Fruit fly (Drosophila melanogaster) whole organism, prepupa: ENCODE results near the gene CG5541.

Experiments
- Blimp-1 ChIP-seq: fragments of 200-800 bp; sonication (Bioruptor generic); optimal IDR thresholded peaks from 3 replicates; lab custom pipeline; 2017; ENCODE audit warnings: missing biosample characterization, missing genetic modification characterization, mild to moderate bottlenecking, moderate library complexity, missing genetic modification reagents
- CG10631 ChIP-seq: fragments of 200-800 bp; sonication (Bioruptor generic); optimal IDR thresholded peaks from 2 replicates; lab custom pipeline; 2016; ENCODE audit warnings: missing biosample characterization, missing genetic modification characterization
- CG10669 ChIP-seq: fragments of 200-800 bp; sonication (Bioruptor generic); optimal IDR thresholded peaks from 3 replicates; lab custom pipeline; 2018; ENCODE audit warnings: missing biosample characterization, mild to moderate bottlenecking, missing genetic modification characterization, moderate library complexity
- CG11294 ChIP-seq: fragments of 200-800 bp; sonication (Bioruptor generic); IDR thresholded peaks from 2 replicates; pipeline ENCODE4 v1.3.6; 2022; ENCODE audit warnings: missing biosample characterization, missing genetic modification characterization
- CG11762 ChIP-seq: fragments of 200-800 bp; sonication (Bioruptor generic); optimal IDR thresholded peaks from 3 replicates; lab custom pipeline; 2016; ENCODE audit warnings: missing biosample characterization, missing genetic modification characterization; ENCODE audit not compliant: insufficient read depth
- CG11902 ChIP-seq: fragments of 200-800 bp; sonication (Bioruptor generic); optimal IDR thresholded peaks from 3 replicates; lab custom pipeline; 2016; ENCODE audit warnings: missing biosample characterization, missing genetic modification characterization
- CG1621 ChIP-seq: fragments of 200-800 bp; sonication (Bioruptor generic); optimal IDR thresholded peaks from 3 replicates; lab custom pipeline; 2018; ENCODE audit warnings: missing biosample characterization, mild to moderate bottlenecking, missing genetic modification characterization
- CG16779 ChIP-seq: fragments of 200-800 bp; sonication (Bioruptor generic); optimal IDR thresholded peaks from 3 replicates; lab custom pipeline; 2017; ENCODE audit warnings: missing biosample characterization, mild to moderate bottlenecking, missing genetic modification characterization
- CG3032 ChIP-seq: fragments of 200-800 bp; optimal IDR thresholded peaks from 2 replicates; lab custom pipeline; 2019; ENCODE audit warnings: missing biosample characterization, mild to moderate bottlenecking, missing genetic modification characterization, moderate library complexity
- CG31627 ChIP-seq: fragments of 200-800 bp; sonication (Bioruptor generic); optimal IDR thresholded peaks from 3 replicates; lab custom pipeline; 2016; ENCODE audit warnings: missing biosample characterization, missing genetic modification characterization
- CG32006 ChIP-seq: fragments of 200-800 bp; sonication (Bioruptor generic); optimal IDR thresholded peaks from 3 replicates; lab custom pipeline; 2017; ENCODE audit warnings: missing biosample characterization, mild to moderate bottlenecking, missing genetic modification characterization
- CG34406 ChIP-seq: fragments of 200-800 bp; sonication (Bioruptor generic); optimal IDR thresholded peaks from 3 replicates; lab custom pipeline; 2016; ENCODE audit warnings: missing biosample characterization, missing genetic modification characterization
- CG3919 ChIP-seq: fragments of 200-800 bp; sonication (Bioruptor generic); optimal IDR thresholded peaks from 3 replicates; lab custom pipeline; 2016; ENCODE audit warnings: missing biosample characterization, missing genetic modification characterization
- CG4318 ChIP-seq: fragments of 200-800 bp; sonication (Bioruptor generic); optimal IDR thresholded peaks from 3 replicates; lab custom pipeline; 2017; ENCODE audit warnings: missing biosample characterization, mild to moderate bottlenecking, missing genetic modification characterization
- CG6163 ChIP-seq: fragments of 200-800 bp; sonication (Bioruptor generic); IDR thresholded peaks from 3 replicates; pipeline ENCODE4 v1.3.6; 2022; ENCODE audit warnings: missing biosample characterization, missing genetic modification characterization
- CG6276 ChIP-seq: fragments of 200-800 bp; sonication (Bioruptor generic); optimal IDR thresholded peaks from 2 replicates; lab custom pipeline; 2017; ENCODE audit warnings: missing biosample characterization, mild to moderate bottlenecking, missing genetic modification characterization
- CG6792 ChIP-seq: fragments of 200-800 bp; sonication (Bioruptor generic); optimal IDR thresholded peaks from 3 replicates; lab custom pipeline; 2016; ENCODE audit warnings: missing biosample characterization, missing genetic modification characterization
- CG8119 ChIP-seq: fragments of 200-800 bp; sonication (Bioruptor generic); IDR thresholded peaks from 3 replicates; pipeline ENCODE4 v1.3.6; 2022; ENCODE audit warnings: missing biosample characterization, missing genetic modification characterization
- CG8319 ChIP-seq: fragments of 200-800 bp; sonication (Bioruptor generic); optimal IDR thresholded peaks from 3 replicates; lab custom pipeline; 2016; ENCODE audit warnings: missing biosample characterization, missing genetic modification characterization
- CG8632 ChIP-seq: fragments of 200-800 bp; sonication (Bioruptor generic); optimal IDR thresholded peaks from 3 replicates; lab custom pipeline; 2016; ENCODE audit warnings: missing biosample characterization, missing genetic modification characterization
- CG9139 ChIP-seq: fragments of 200-800 bp; sonication (Bioruptor generic); optimal IDR thresholded peaks from 3 replicates; lab custom pipeline; 2017; ENCODE audit warnings: missing biosample characterization, mild to moderate bottlenecking, missing genetic modification characterization
- Eip75B ChIP-seq: fragments of 200-800 bp; sonication (Bioruptor generic); optimal IDR thresholded peaks from 3 replicates; lab custom pipeline; 2016; ENCODE audit warnings: missing biosample characterization, missing genetic modification characterization
- Eip78C ChIP-seq: fragments of 200-800 bp; sonication (Bioruptor generic); peaks from one replicate; lab custom pipeline; 2016; ENCODE audit warnings: missing biosample characterization, missing genetic modification characterization
- Eip93F ChIP-seq: fragments of 200-800 bp; sonication (Bioruptor generic); optimal IDR thresholded peaks from 2 replicates; lab custom pipeline; 2016; ENCODE audit warnings: missing biosample characterization, mild to moderate bottlenecking, missing genetic modification characterization
- Ets21C ChIP-seq: fragments of 200-800 bp; sonication (Bioruptor generic); optimal IDR thresholded peaks from 3 replicates; lab custom pipeline; 2016; ENCODE audit warnings: missing biosample characterization, missing genetic modification characterization
- Ets96B ChIP-seq: fragments of 200-800 bp; optimal IDR thresholded peaks from 2 replicates; lab custom pipeline; 2019; ENCODE audit warnings: missing biosample characterization, mild to moderate bottlenecking, missing genetic modification characterization, moderate library complexity
- Hr38 ChIP-seq: sonication (Bioruptor generic); optimal IDR thresholded peaks from 2 replicates; lab custom pipeline; 2016; ENCODE audit warnings: missing biosample characterization, missing genetic modification characterization
- Hr39 ChIP-seq: fragments of 200-800 bp; sonication (Bioruptor generic); optimal IDR thresholded peaks from 2 replicates; lab custom pipeline; 2016; ENCODE audit warnings: missing biosample characterization, missing genetic modification characterization
- Hr4 ChIP-seq: fragments of 200-800 bp; sonication (Bioruptor generic); optimal IDR thresholded peaks from 3 replicates; lab custom pipeline; 2016; ENCODE audit warnings: missing biosample characterization, missing genetic modification characterization
- Lpt ChIP-seq: fragments of 200-800 bp; sonication (Bioruptor generic); optimal IDR thresholded peaks from 3 replicates; lab custom pipeline; 2016; ENCODE audit warnings: missing biosample characterization, missing genetic modification characterization
- OdsH ChIP-seq: fragments of 200-800 bp; sonication (Bioruptor generic); optimal IDR thresholded peaks from 3 replicates; lab custom pipeline; 2016; ENCODE audit warnings: missing biosample characterization, missing genetic modification characterization
- Smox ChIP-seq: fragments of 200-800 bp; sonication (Bioruptor generic); optimal IDR thresholded peaks from 3 replicates; lab custom pipeline; 2016; ENCODE audit warnings: missing biosample characterization, missing genetic modification characterization
- Sox102F ChIP-seq: fragments of 200-800 bp; sonication (Bioruptor generic); optimal IDR thresholded peaks from 2 replicates; lab custom pipeline; 2016; ENCODE audit warnings: missing biosample characterization, mild to moderate bottlenecking, missing genetic modification characterization
- Sox14 ChIP-seq: fragments of 200-800 bp; sonication (Bioruptor generic); optimal IDR thresholded peaks from 3 replicates; lab custom pipeline; 2016; ENCODE audit warnings: missing biosample characterization, missing genetic modification characterization
- Sox15 ChIP-seq: fragments of 200-800 bp; sonication (Bioruptor generic); optimal IDR thresholded peaks from 3 replicates; lab custom pipeline; 2016; ENCODE audit warnings: missing biosample characterization, missing genetic modification characterization
- achi ChIP-seq: fragments of 200-800 bp; sonication (Bioruptor generic); optimal IDR thresholded peaks from 3 replicates; lab custom pipeline; 2016; ENCODE audit warnings: missing biosample characterization, missing genetic modification characterization
- acj6 ChIP-seq: fragments of 200-800 bp; sonication (Bioruptor generic); optimal IDR thresholded peaks from 3 replicates; lab custom pipeline; 2016; ENCODE audit warnings: missing biosample characterization, missing genetic modification characterization
- dsx ChIP-seq: fragments of 200-800 bp; optimal IDR thresholded peaks from 3 replicates; lab custom pipeline; 2019; ENCODE audit warnings: missing biosample characterization, mild to moderate bottlenecking, missing genetic modification characterization, moderate library complexity; ENCODE audit not compliant: poor library complexity, severe bottlenecking
- eg ChIP-seq: fragments of 200-800 bp; sonication (Bioruptor generic); IDR thresholded peaks from 3 replicates; pipeline ENCODE4 v1.3.6; 2022; ENCODE audit warnings: missing biosample characterization, missing genetic modification characterization
- lz ChIP-seq: fragments of 200-800 bp; sonication (Bioruptor generic); optimal IDR thresholded peaks from 3 replicates; lab custom pipeline; 2016; ENCODE audit warnings: missing biosample characterization, missing genetic modification characterization
- net ChIP-seq: fragments of 200-800 bp; sonication (Bioruptor generic); optimal IDR thresholded peaks from 3 replicates; lab custom pipeline; 2016; ENCODE audit warnings: missing biosample characterization, missing genetic modification characterization
- salr ChIP-seq, 2 experiments: fragments of 200-800 bp; sonication (Bioruptor generic); optimal IDR thresholded peaks; 3 replicates each; lab custom pipeline; 2016 to 2018; ENCODE audit warnings: missing biosample characterization in 2 of 2, missing genetic modification characterization in 2 of 2, mild to moderate bottlenecking in 1 of 2
- spab ChIP-seq: fragments of 200-800 bp; sonication (Bioruptor generic); optimal IDR thresholded peaks from 2 replicates; lab custom pipeline; 2017; ENCODE audit warnings: missing biosample characterization, mild to moderate bottlenecking, missing genetic modification characterization, missing genetic modification reagents
- ss ChIP-seq, 2 experiments: fragments of 200-800 bp; sonication (Bioruptor generic); optimal IDR thresholded peaks; 2 replicates in 1 of 2; 3 replicates in 1 of 2; lab custom pipeline; 2017 to 2018; ENCODE audit warnings: mild to moderate bottlenecking in 2 of 2, missing biosample characterization in 2 of 2, missing genetic modification characterization in 2 of 2, moderate library complexity in 1 of 2
- vri ChIP-seq: fragments of 200-800 bp; sonication (Bioruptor generic); optimal IDR thresholded peaks from 3 replicates; lab custom pipeline; 2016; ENCODE audit warnings: missing biosample characterization, mild to moderate bottlenecking, missing genetic modification characterization

CG5541 gene

dm6 chrX:15080780-15081402 lies 37.0 kb downstream of the CG5541 start, which contains the start of gene CG33177 (continued):
- TF ChIP-seq CG6163 (GFP tag; lab: Robert Waterston, UW), result no peak
- TF ChIP-seq net (GFP tag; lab: Kevin White, UChicago), result no peak
- no peak for TF ChIP-seq Hr4

DNA sequence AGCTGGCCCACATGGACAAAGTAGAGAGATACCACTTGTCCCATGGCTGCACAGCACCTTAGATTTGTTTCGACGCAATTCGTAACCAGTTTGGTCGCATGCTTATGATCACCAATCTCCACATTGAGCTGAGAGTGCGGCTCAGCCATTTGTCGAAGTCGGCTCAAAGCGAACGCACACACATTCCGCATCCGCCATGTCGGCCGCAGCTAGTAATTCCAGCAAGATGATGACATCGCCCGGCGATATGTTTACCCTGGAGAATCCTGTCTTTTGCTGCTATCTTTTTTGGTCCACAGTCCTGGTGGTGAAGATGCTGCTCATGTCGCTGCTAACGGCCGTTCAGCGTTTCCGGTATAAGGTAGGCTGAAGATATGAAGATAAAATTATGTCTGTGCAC lies 38.8 kb downstream of the CG5541 start, which contains the start of gene CG33178:
TSS of gene CG33178 (plus strand) at position 147 of the 400 bp plus-strand sequence.
- peak; percentile 16; the same call in 1 of the 3 replicates for TF ChIP-seq eg (GFP tag; lab: Robert Waterston, UW)
- no peak for TF ChIP-seq ss (GFP tag; optimal IDR thresholded peaks at IDR 0.05; lab: Kevin White, UChicago)

dm6 chrX:15084580-15085138 lies 40.7 kb downstream of the CG5541 start, which contains the start of gene Cox17:
TSS of gene Cox17 (minus strand) at chrX:15084699.
- TF ChIP-seq Ets96B (peak; percentile 68), CG9139 (GFP tag; lab: Kevin White, UChicago) (no peak), CG31627 (GFP tag; lab: Kevin White, UChicago) (peak; percentile 81), CG16779 (tag; lab: Kevin White, UChicago) (peak; percentile 15), CG11762 (peak; percentile 59), Hr38 (no peak), CG34406 (GFP tag; lab: Kevin White, UChicago) (peak; percentile 78), CG8319 (GFP tag; lab: Kevin White, UChicago) (peak; percentile 53), Sox102F (peak; percentile 74), CG10631 (GFP tag; lab: Kevin White, UChicago) (peak; percentile 85), acj6 (GFP tag; lab: Kevin White, UChicago) (peak; percentile 85), achi (GFP tag; lab: Kevin White, UChicago) (peak; percentile 86), Sox15 (peak; percentile 84), CG8632 (GFP tag; lab: Kevin White, UChicago) (peak; percentile 76), Eip75B (GFP tag; lab: Kevin White, UChicago) (peak; percentile 77), CG6276 (GFP tag; lab: Kevin White, UChicago) (peak; percentile 72), CG3919 (peak; percentile 77), vri (GFP tag; lab: Kevin White, UChicago) (peak; percentile 64), CG11902 (peak; percentile 69), Ets21C (peak; percentile 77), Eip93F (GFP tag; lab: Kevin White, UChicago) (peak; percentile 58), CG11294 (GFP tag; lab: Robert Waterston, UW) (peak; percentile 60; the same call in 1 of the 2 replicates), dsx (peak; percentile 48), Sox14 (GFP tag; lab: Kevin White, UChicago) (peak; percentile 80), CG8119 (GFP tag; lab: Robert Waterston, UW) (peak; percentile 68), Lpt (GFP tag; lab: Kevin White, UChicago) (peak; percentile 68), lz (GFP tag; lab: Kevin White, UChicago) (peak; percentile 88), CG32006 (GFP tag; lab: Kevin White, UChicago) (peak; percentile 88), salr (GFP tag; optimal IDR thresholded peaks at IDR 0.05; lab: Kevin White, UChicago) (peak in 1 of 2 experiments; percentile 87), Smox (GFP tag; lab: Kevin White, UChicago) (peak; percentile 84), CG10669 (peak; percentile 67), eg (GFP tag; lab: Robert Waterston, UW) (peak; percentile 62), CG6792 (GFP tag; lab: Kevin White, UChicago) (peak; percentile 73), Hr4 (peak; percentile 83), CG4318 (GFP tag; lab: Kevin White, UChicago) (peak; percentile 75), OdsH (GFP tag; lab: Kevin White, UChicago) (peak; percentile 84), CG1621 (peak; percentile 68), CG6163 (GFP tag; lab: Robert Waterston, UW) (0 out of 3 replicates have a peak, but pooled peaks have one; percentile 42), Blimp-1 (peak; percentile 58), CG3032 (tag; lab: Kevin White, UChicago) (peak; percentile 81), spab (GFP tag; lab: Kevin White, UChicago) (peak; percentile 59), Eip78C (peak; percentile 91), Hr39 (GFP tag; lab: Kevin White, UChicago) (peak; percentile 76)
